Worm (Caenorhabditis elegans): Measurements from ENCODE around the gene C01G6.2.

DNA sequence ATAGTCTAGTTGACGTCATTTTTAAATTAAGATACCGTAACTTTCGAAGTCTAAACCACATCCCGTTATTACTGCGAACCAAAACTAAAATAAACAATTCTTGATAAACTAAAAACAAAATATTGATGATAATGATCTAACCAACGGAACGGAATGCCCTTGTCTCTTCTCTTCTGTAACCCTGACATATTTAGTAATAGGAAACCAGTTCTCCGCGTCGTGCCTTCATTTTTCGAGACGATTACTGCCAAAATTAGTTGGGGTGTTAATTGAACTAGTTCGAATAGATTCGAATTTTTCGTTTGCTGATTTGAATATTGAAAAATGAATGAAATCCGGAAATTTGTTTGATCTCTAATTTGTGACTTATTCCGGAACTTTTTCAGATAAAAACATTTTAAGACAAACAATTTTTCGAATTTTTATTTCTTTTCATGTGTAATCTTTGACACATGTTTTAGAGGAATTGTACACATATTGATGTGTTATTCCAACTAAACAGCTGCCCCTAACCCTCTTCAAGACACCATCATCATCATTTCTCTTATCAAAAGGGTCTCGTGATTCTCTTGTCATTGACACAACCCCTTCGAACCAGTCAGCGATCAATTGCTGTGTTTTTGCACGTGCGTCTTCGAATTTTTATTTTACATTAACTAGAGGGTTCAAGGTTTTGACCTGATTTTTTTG is 17.0 kb downstream of the C01G6.2 start:
- no peak for TF ChIP-seq ces-1 (GFP tag; optimal IDR thresholded peaks at IDR 0.05)
- no peak for TF ChIP-seq skn-1 (tag; optimal IDR thresholded peaks at IDR 0.05)
- TF ChIP-seq lin-39 (tag; optimal IDR thresholded peaks at IDR 0.05) = no peak
- no peak for TF ChIP-seq lin-15B (tag; optimal IDR thresholded peaks at IDR 0.05)
- peak; percentile 78 for TF ChIP-seq nhr-11 (tag; optimal IDR thresholded peaks at IDR 0.05)
- TF ChIP-seq lir-3 (tag; optimal IDR thresholded peaks at IDR 0.05) = no peak
- peak; percentile 16 for TF ChIP-seq dpl-1 (GFP tag; optimal IDR thresholded peaks at IDR 0.05)
- no peak for TF ChIP-seq ama-1 (optimal IDR thresholded peaks at IDR 0.05)
- no peak for TF ChIP-seq fkh-10 (GFP tag; optimal IDR thresholded peaks at IDR 0.05)
- TF ChIP-seq R02D3.7 (tag; optimal IDR thresholded peaks at IDR 0.05) = no peak
- TF ChIP-seq attf-4 (tag; optimal IDR thresholded peaks at IDR 0.05) = no peak
